Fruit fly (Drosophila melanogaster) whole organism, prepupa: ENCODE measurements around the gene Nop56.

Source experiments
- Blimp-1 ChIP-seq: fragments of 200-800 bp; sonication (Bioruptor generic); optimal IDR thresholded peaks from 3 replicates; lab custom pipeline; 2017; ENCODE audit warnings: missing biosample characterization, missing genetic modification characterization, mild to moderate bottlenecking, moderate library complexity, missing genetic modification reagents
- CG10631 ChIP-seq: fragments of 200-800 bp; sonication (Bioruptor generic); optimal IDR thresholded peaks from 2 replicates; lab custom pipeline; 2016; ENCODE audit warnings: missing biosample characterization, missing genetic modification characterization
- CG10669 ChIP-seq: fragments of 200-800 bp; sonication (Bioruptor generic); optimal IDR thresholded peaks from 3 replicates; lab custom pipeline; 2018; ENCODE audit warnings: missing biosample characterization, mild to moderate bottlenecking, missing genetic modification characterization, moderate library complexity
- CG11762 ChIP-seq: fragments of 200-800 bp; sonication (Bioruptor generic); optimal IDR thresholded peaks from 3 replicates; lab custom pipeline; 2016; ENCODE audit warnings: missing biosample characterization, missing genetic modification characterization; ENCODE audit not compliant: insufficient read depth
- CG15336 ChIP-seq: fragments of 200-800 bp; sonication (Bioruptor generic); IDR thresholded peaks from 2 replicates; pipeline ENCODE4 v1.3.6; 2022; ENCODE audit warnings: missing biosample characterization, missing genetic modification characterization
- CG1621 ChIP-seq: fragments of 200-800 bp; sonication (Bioruptor generic); optimal IDR thresholded peaks from 3 replicates; lab custom pipeline; 2018; ENCODE audit warnings: missing biosample characterization, mild to moderate bottlenecking, missing genetic modification characterization
- CG3032 ChIP-seq: fragments of 200-800 bp; optimal IDR thresholded peaks from 2 replicates; lab custom pipeline; 2019; ENCODE audit warnings: missing biosample characterization, mild to moderate bottlenecking, missing genetic modification characterization, moderate library complexity
- CG32006 ChIP-seq: fragments of 200-800 bp; sonication (Bioruptor generic); optimal IDR thresholded peaks from 3 replicates; lab custom pipeline; 2017; ENCODE audit warnings: missing biosample characterization, mild to moderate bottlenecking, missing genetic modification characterization
- CG34406 ChIP-seq: fragments of 200-800 bp; sonication (Bioruptor generic); optimal IDR thresholded peaks from 3 replicates; lab custom pipeline; 2016; ENCODE audit warnings: missing biosample characterization, missing genetic modification characterization
- CG4318 ChIP-seq: fragments of 200-800 bp; sonication (Bioruptor generic); optimal IDR thresholded peaks from 3 replicates; lab custom pipeline; 2017; ENCODE audit warnings: missing biosample characterization, mild to moderate bottlenecking, missing genetic modification characterization
- CG6163 ChIP-seq: fragments of 200-800 bp; sonication (Bioruptor generic); IDR thresholded peaks from 3 replicates; pipeline ENCODE4 v1.3.6; 2022; ENCODE audit warnings: missing biosample characterization, missing genetic modification characterization
- CG6792 ChIP-seq: fragments of 200-800 bp; sonication (Bioruptor generic); optimal IDR thresholded peaks from 3 replicates; lab custom pipeline; 2016; ENCODE audit warnings: missing biosample characterization, missing genetic modification characterization
- CG6854 ChIP-seq: fragments of 200-800 bp; sonication (Bioruptor generic); optimal IDR thresholded peaks from 2 replicates; lab custom pipeline; 2017; ENCODE audit warnings: missing biosample characterization, mild to moderate bottlenecking, missing genetic modification characterization
- CG7368 ChIP-seq: fragments of 200-800 bp; sonication (Bioruptor generic); optimal IDR thresholded peaks from 3 replicates; lab custom pipeline; 2016; ENCODE audit warnings: missing biosample characterization, missing genetic modification characterization
- CG8119 ChIP-seq: fragments of 200-800 bp; sonication (Bioruptor generic); IDR thresholded peaks from 3 replicates; pipeline ENCODE4 v1.3.6; 2022; ENCODE audit warnings: missing biosample characterization, missing genetic modification characterization
- CG8319 ChIP-seq: fragments of 200-800 bp; sonication (Bioruptor generic); optimal IDR thresholded peaks from 3 replicates; lab custom pipeline; 2016; ENCODE audit warnings: missing biosample characterization, missing genetic modification characterization
- CG9139 ChIP-seq: fragments of 200-800 bp; sonication (Bioruptor generic); optimal IDR thresholded peaks from 3 replicates; lab custom pipeline; 2017; ENCODE audit warnings: missing biosample characterization, mild to moderate bottlenecking, missing genetic modification characterization
- Eip78C ChIP-seq: fragments of 200-800 bp; sonication (Bioruptor generic); peaks from one replicate; lab custom pipeline; 2016; ENCODE audit warnings: missing biosample characterization, missing genetic modification characterization
- Eip93F ChIP-seq: fragments of 200-800 bp; sonication (Bioruptor generic); optimal IDR thresholded peaks from 2 replicates; lab custom pipeline; 2016; ENCODE audit warnings: missing biosample characterization, mild to moderate bottlenecking, missing genetic modification characterization
- Ets96B ChIP-seq: fragments of 200-800 bp; optimal IDR thresholded peaks from 2 replicates; lab custom pipeline; 2019; ENCODE audit warnings: missing biosample characterization, mild to moderate bottlenecking, missing genetic modification characterization, moderate library complexity
- Gug ChIP-seq: fragments of 200-800 bp; sonication (Bioruptor generic); IDR thresholded peaks from 2 replicates; pipeline ENCODE4 v1.3.6; 2022; ENCODE audit warnings: missing biosample characterization, missing genetic modification characterization
- Hr38 ChIP-seq: sonication (Bioruptor generic); optimal IDR thresholded peaks from 2 replicates; lab custom pipeline; 2016; ENCODE audit warnings: missing biosample characterization, missing genetic modification characterization
- Hr39 ChIP-seq: fragments of 200-800 bp; sonication (Bioruptor generic); optimal IDR thresholded peaks from 2 replicates; lab custom pipeline; 2016; ENCODE audit warnings: missing biosample characterization, missing genetic modification characterization
- Hr4 ChIP-seq: fragments of 200-800 bp; sonication (Bioruptor generic); optimal IDR thresholded peaks from 3 replicates; lab custom pipeline; 2016; ENCODE audit warnings: missing biosample characterization, missing genetic modification characterization
- Lpt ChIP-seq: fragments of 200-800 bp; sonication (Bioruptor generic); optimal IDR thresholded peaks from 3 replicates; lab custom pipeline; 2016; ENCODE audit warnings: missing biosample characterization, missing genetic modification characterization
- Met ChIP-seq: fragments of 200-800 bp; sonication (Bioruptor generic); optimal IDR thresholded peaks from 3 replicates; lab custom pipeline; 2016; ENCODE audit warnings: missing biosample characterization, missing genetic modification characterization
- OdsH ChIP-seq: fragments of 200-800 bp; sonication (Bioruptor generic); optimal IDR thresholded peaks from 3 replicates; lab custom pipeline; 2016; ENCODE audit warnings: missing biosample characterization, missing genetic modification characterization
- Sox15 ChIP-seq: fragments of 200-800 bp; sonication (Bioruptor generic); optimal IDR thresholded peaks from 3 replicates; lab custom pipeline; 2016; ENCODE audit warnings: missing biosample characterization, missing genetic modification characterization
- achi ChIP-seq: fragments of 200-800 bp; sonication (Bioruptor generic); optimal IDR thresholded peaks from 3 replicates; lab custom pipeline; 2016; ENCODE audit warnings: missing biosample characterization, missing genetic modification characterization
- acj6 ChIP-seq: fragments of 200-800 bp; sonication (Bioruptor generic); optimal IDR thresholded peaks from 3 replicates; lab custom pipeline; 2016; ENCODE audit warnings: missing biosample characterization, missing genetic modification characterization
- cyc ChIP-seq: fragments of 200-800 bp; sonication (Bioruptor generic); optimal IDR thresholded peaks from 3 replicates; lab custom pipeline; 2016; ENCODE audit warnings: missing biosample characterization, missing genetic modification characterization
- dac ChIP-seq: fragments of 200-800 bp; sonication (Bioruptor generic); optimal IDR thresholded peaks from 2 replicates; lab custom pipeline; 2017; ENCODE audit warnings: missing biosample characterization, mild to moderate bottlenecking, missing genetic modification characterization
- dsx ChIP-seq: fragments of 200-800 bp; optimal IDR thresholded peaks from 3 replicates; lab custom pipeline; 2019; ENCODE audit warnings: missing biosample characterization, mild to moderate bottlenecking, missing genetic modification characterization, moderate library complexity; ENCODE audit not compliant: poor library complexity, severe bottlenecking
- eg ChIP-seq: fragments of 200-800 bp; sonication (Bioruptor generic); IDR thresholded peaks from 3 replicates; pipeline ENCODE4 v1.3.6; 2022; ENCODE audit warnings: missing biosample characterization, missing genetic modification characterization
- fd59A ChIP-seq: fragments of 200-800 bp; sonication (Bioruptor generic); optimal IDR thresholded peaks from 2 replicates; lab custom pipeline; 2017; ENCODE audit warnings: missing biosample characterization, mild to moderate bottlenecking, missing genetic modification characterization, missing genetic modification reagents
- fkh ChIP-seq: fragments of 200-800 bp; sonication (Bioruptor generic); optimal IDR thresholded peaks from 3 replicates; lab custom pipeline; 2017; ENCODE audit warnings: missing biosample characterization, mild to moderate bottlenecking, missing genetic modification characterization, moderate library complexity
- net ChIP-seq: fragments of 200-800 bp; sonication (Bioruptor generic); optimal IDR thresholded peaks from 3 replicates; lab custom pipeline; 2016; ENCODE audit warnings: missing biosample characterization, missing genetic modification characterization
- pdm3 ChIP-seq: fragments of 200-800 bp; sonication (Bioruptor generic); optimal IDR thresholded peaks from 3 replicates; lab custom pipeline; 2016; ENCODE audit warnings: missing biosample characterization, missing genetic modification characterization
- salr ChIP-seq, 2 experiments: fragments of 200-800 bp; sonication (Bioruptor generic); optimal IDR thresholded peaks; 3 replicates each; lab custom pipeline; 2016 to 2018; ENCODE audit warnings: missing biosample characterization in 2 of 2, missing genetic modification characterization in 2 of 2, mild to moderate bottlenecking in 1 of 2
- spab ChIP-seq: fragments of 200-800 bp; sonication (Bioruptor generic); optimal IDR thresholded peaks from 2 replicates; lab custom pipeline; 2017; ENCODE audit warnings: missing biosample characterization, mild to moderate bottlenecking, missing genetic modification characterization, missing genetic modification reagents
- ss ChIP-seq, 2 experiments: fragments of 200-800 bp; sonication (Bioruptor generic); optimal IDR thresholded peaks; 2 replicates in 1 of 2; 3 replicates in 1 of 2; lab custom pipeline; 2017 to 2018; ENCODE audit warnings: mild to moderate bottlenecking in 2 of 2, missing biosample characterization in 2 of 2, missing genetic modification characterization in 2 of 2, moderate library complexity in 1 of 2
- vri ChIP-seq: fragments of 200-800 bp; sonication (Bioruptor generic); optimal IDR thresholded peaks from 3 replicates; lab custom pipeline; 2016; ENCODE audit warnings: missing biosample characterization, mild to moderate bottlenecking, missing genetic modification characterization

The Nop56 gene

DNA sequence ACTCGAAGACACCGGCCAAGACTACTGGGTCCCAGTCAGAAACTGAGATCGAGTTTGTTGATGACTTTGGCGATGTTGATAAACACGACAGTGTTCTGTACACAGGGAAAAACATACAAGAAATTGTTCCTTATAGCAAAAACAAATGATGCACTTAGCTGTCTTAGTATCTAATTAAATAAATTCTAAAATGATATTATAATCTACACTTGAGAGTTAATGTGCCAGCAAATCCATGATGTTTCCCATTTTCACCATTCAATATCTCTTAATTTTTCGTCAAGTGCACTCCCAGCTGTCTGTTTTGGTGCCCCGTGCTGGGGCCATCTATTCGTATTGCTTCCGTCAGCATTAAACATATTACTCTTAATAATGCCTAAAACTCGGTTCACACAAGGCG, 20.6 kb downstream of the Nop56 start:
- TF ChIP-seq CG10669 (GFP tag; lab: Kevin White, UChicago) (no peak), CG15336 (GFP tag; lab: Robert Waterston, UW) (peak; percentile 76), CG9139 (GFP tag; lab: Kevin White, UChicago) (no peak), CG1621 (no peak), Ets96B (tag; lab: Kevin White, UChicago) (peak; percentile 38), salr (GFP tag; optimal IDR thresholded peaks at IDR 0.05; lab: Kevin White, UChicago) (peak in 1 of 2 experiments; percentile 35), CG7368 (peak; percentile 8), Gug (GFP tag; lab: Robert Waterston, UW) (peak; percentile 62; the same call in 1 of the 2 replicates), CG8319 (GFP tag; lab: Kevin White, UChicago) (peak; percentile 1), cyc (no peak), CG6163 (GFP tag; lab: Robert Waterston, UW) (no peak; the same call in none of the 3 replicates), Blimp-1 (no peak), CG11762 (peak; percentile 7), CG32006 (GFP tag; lab: Kevin White, UChicago) (peak; percentile 76), CG6792 (GFP tag; lab: Kevin White, UChicago) (no peak), fkh (GFP tag; lab: Kevin White, UChicago) (no peak), pdm3 (GFP tag; lab: Kevin White, UChicago) (peak; percentile 44), CG4318 (GFP tag; lab: Kevin White, UChicago) (peak; percentile 53), Hr38 (GFP tag; lab: Kevin White, UChicago) (no peak), Sox15 (GFP tag; lab: Kevin White, UChicago) (no peak), dsx (GFP tag; lab: Kevin White, UChicago) (peak; percentile 5), CG3032 (tag; lab: Kevin White, UChicago) (peak; percentile 50), achi (GFP tag; lab: Kevin White, UChicago) (peak; percentile 44), Hr39 (GFP tag; lab: Kevin White, UChicago) (no peak), Lpt (GFP tag; lab: Kevin White, UChicago) (peak; percentile 42), CG6854 (no peak), fd59A (GFP tag; lab: Kevin White, UChicago) (no peak), ss (GFP tag; optimal IDR thresholded peaks at IDR 0.05; lab: Kevin White, UChicago) (no peak), spab (GFP tag; lab: Kevin White, UChicago) (no peak), eg (GFP tag; lab: Robert Waterston, UW) (peak; percentile 72), Eip93F (GFP tag; lab: Kevin White, UChicago) (no peak), CG10631 (GFP tag; lab: Kevin White, UChicago) (peak; percentile 47), acj6 (peak; percentile 48), Hr4 (GFP tag; lab: Kevin White, UChicago) (no peak), CG8119 (GFP tag; lab: Robert Waterston, UW) (peak; percentile 64)

DNA sequence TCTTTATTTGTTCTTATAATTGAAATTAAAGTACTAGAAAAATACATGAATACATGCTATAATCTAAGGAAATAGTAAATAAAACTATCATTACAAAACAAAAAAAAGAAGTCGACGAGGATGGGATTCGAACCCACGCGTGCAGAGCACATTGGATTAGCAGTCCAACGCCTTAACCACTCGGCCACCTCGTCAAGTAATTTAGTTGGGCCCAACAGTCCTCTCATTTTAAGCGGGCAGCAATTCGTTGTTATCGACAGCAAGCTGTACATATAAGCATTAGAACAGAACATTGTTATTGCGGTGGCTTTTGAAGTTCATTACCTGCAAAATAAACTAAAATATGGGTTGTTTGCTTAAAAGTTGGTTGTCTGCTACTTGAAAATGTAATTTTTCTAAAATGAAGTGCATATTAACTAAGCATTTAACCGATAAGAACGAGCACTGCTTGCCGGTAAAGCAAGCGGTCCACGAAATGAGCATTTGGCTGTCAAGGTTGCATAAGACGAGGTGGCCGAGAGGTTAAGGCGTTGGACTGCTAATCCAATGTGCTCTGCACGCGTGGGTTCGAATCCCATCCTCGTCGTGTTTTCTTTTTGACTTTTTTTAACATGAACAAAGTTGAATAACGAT, 23.7 kb downstream of the Nop56 start:
- TF ChIP-seq Eip78C (GFP tag; lab: Kevin White, UChicago) = peak; percentile 69
- no peak for TF ChIP-seq CG34406
- peak; percentile 93 for TF ChIP-seq vri (GFP tag; lab: Kevin White, UChicago)
- no peak for TF ChIP-seq Met (GFP tag; lab: Kevin White, UChicago)
- no peak for TF ChIP-seq dac (GFP tag; lab: Kevin White, UChicago)
- TF ChIP-seq eg (GFP tag; lab: Robert Waterston, UW) = no peak
- no peak for TF ChIP-seq OdsH (GFP tag; lab: Kevin White, UChicago)
- no peak for TF ChIP-seq Eip93F (GFP tag; lab: Kevin White, UChicago)
- no peak for TF ChIP-seq net (GFP tag; lab: Kevin White, UChicago)
